Worm (Caenorhabditis elegans): Measurements from ENCODE around the gene cpt-1.

ce11 chrII:12819979-12820378 lies 23.7 kb upstream of the cpt-1 start:
- TF ChIP-seq pes-1 (GFP tag; IDR thresholded peaks at IDR 0.05): no peak
- no peak for TF ChIP-seq ama-1 (optimal IDR thresholded peaks at IDR 0.05)
- TF ChIP-seq tbx-37 (GFP tag; conservative IDR thresholded peaks at IDR 0.05): no peak
- no peak for TF ChIP-seq aly-1 (tag; optimal IDR thresholded peaks at IDR 0.05)
- TF ChIP-seq ceh-13 (GFP tag; optimal IDR thresholded peaks at IDR 0.05): no peak
- no peak for TF ChIP-seq sea-1 (GFP tag; conservative IDR thresholded peaks at IDR 0.05)
- no peak for TF ChIP-seq scrt-1 (GFP tag; IDR thresholded peaks at IDR 0.05)
- TF ChIP-seq ets-7 (tag; optimal IDR thresholded peaks at IDR 0.05): no peak
- no peak for TF ChIP-seq tbx-11 (GFP tag; IDR thresholded peaks at IDR 0.05)
- no peak for TF ChIP-seq ceh-36 (tag; optimal IDR thresholded peaks at IDR 0.05)

Measured in whole organism, early embryonic.